Fruit fly (Drosophila melanogaster) whole organism, pupa: ENCODE results near the gene CG17242.

Experiments used
- CG10348 ChIP-seq: fragments of 200-800 bp; sonication (Bioruptor generic); IDR thresholded peaks from 2 replicates; pipeline ENCODE4 v1.3.6; 2022; ENCODE audit warnings: missing biosample characterization, missing genetic modification characterization
- CG12605 ChIP-seq: fragments of 200-800 bp; sonication (Bioruptor generic); IDR thresholded peaks from 2 replicates; pipeline ENCODE4 v1.3.6; 2022; ENCODE audit warnings: missing biosample characterization, missing genetic modification characterization
- CG13204 ChIP-seq: fragments of 200-800 bp; sonication (Bioruptor generic); optimal IDR thresholded peaks from 2 replicates; lab custom pipeline; 2018; ENCODE audit warnings: missing biosample characterization, mild to moderate bottlenecking, missing genetic modification characterization, moderate library complexity
- CG14655 ChIP-seq: fragments of 200-800 bp; sonication (Bioruptor generic); optimal IDR thresholded peaks from 3 replicates; lab custom pipeline; 2017; ENCODE audit warnings: mild to moderate bottlenecking, missing biosample characterization, missing genetic modification reagents, missing genetic modification characterization
- CG34367 ChIP-seq: fragments of 200-800 bp; sonication (Bioruptor generic); optimal IDR thresholded peaks from 2 replicates; lab custom pipeline; 2018; ENCODE audit warnings: missing biosample characterization, mild to moderate bottlenecking, missing genetic modification characterization
- CG8301 ChIP-seq: fragments of 200-800 bp; sonication (Bioruptor generic); optimal IDR thresholded peaks from 2 replicates; lab custom pipeline; 2018; ENCODE audit warnings: missing biosample characterization, mild to moderate bottlenecking, missing genetic modification characterization
- CG9948 ChIP-seq: fragments of 200-800 bp; sonication (Bioruptor generic); optimal IDR thresholded peaks from 2 replicates; lab custom pipeline; 2018; ENCODE audit warnings: missing biosample characterization, mild to moderate bottlenecking, missing genetic modification characterization, moderate library complexity
- D1 ChIP-seq: fragments of 200-800 bp; sonication (Bioruptor generic); optimal IDR thresholded peaks from 2 replicates; lab custom pipeline; 2018; ENCODE audit warnings: missing biosample characterization, mild to moderate bottlenecking, missing genetic modification characterization, moderate library complexity
- EcR ChIP-seq: fragments of 200-800 bp; sonication (Bioruptor generic); optimal IDR thresholded peaks from 3 replicates; lab custom pipeline; 2019; ENCODE audit warnings: missing biosample characterization, missing genetic modification characterization, mild to moderate bottlenecking, moderate library complexity, missing genetic modification reagents
- Pif1A ChIP-seq: fragments of 200-800 bp; sonication (Bioruptor generic); optimal IDR thresholded peaks from 3 replicates; lab custom pipeline; 2016; ENCODE audit warnings: missing biosample characterization, missing genetic modification characterization
- Pif1B ChIP-seq: fragments of 200-800 bp; sonication (Bioruptor generic); optimal IDR thresholded peaks from 3 replicates; lab custom pipeline; 2016; ENCODE audit warnings: missing biosample characterization, missing genetic modification characterization
- fd96Ca ChIP-seq: fragments of 200-800 bp; sonication (Bioruptor generic); IDR thresholded peaks from 3 replicates; pipeline ENCODE4 v1.3.6; 2022; ENCODE audit warnings: missing biosample characterization, missing genetic modification characterization
- rn ChIP-seq: fragments of 200-800 bp; sonication (Bioruptor generic); IDR thresholded peaks from 2 replicates; pipeline ENCODE4 v1.3.6; 2022; ENCODE audit warnings: missing biosample characterization, missing genetic modification characterization

DNA sequence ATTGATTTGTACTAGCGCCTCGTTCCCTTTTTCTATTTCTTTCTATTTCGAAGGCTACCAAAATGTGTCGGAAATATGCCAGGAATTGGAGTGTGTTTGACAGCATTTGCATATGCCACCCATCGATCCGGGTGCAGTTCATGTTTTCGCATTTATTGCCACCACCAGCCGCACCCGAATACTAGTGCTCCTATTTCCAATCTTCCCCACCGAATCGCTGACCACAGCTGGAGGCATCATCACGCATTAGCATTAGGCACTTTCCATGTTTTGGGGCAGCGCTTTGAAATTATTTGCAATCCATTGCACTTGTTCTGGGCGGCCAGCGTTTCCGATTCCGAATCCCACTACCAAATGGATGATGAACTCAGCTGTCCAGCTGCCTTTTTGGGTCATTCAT, 18.9 kb upstream of the CG17242 start, which contains the start of gene CG42658:
- no peak for TF ChIP-seq CG9948 (tag; lab: Kevin White, UChicago)
- TF ChIP-seq EcR (GFP tag; lab: Kevin White, UChicago) = no peak
- no peak for TF ChIP-seq D1 (tag; lab: Kevin White, UChicago)
- no peak for TF ChIP-seq rn (GFP tag; lab: Robert Waterston, UW)
- no peak for TF ChIP-seq CG12605 (GFP tag; lab: Robert Waterston, UW)
- no peak for TF ChIP-seq fd96Ca (GFP tag; lab: Robert Waterston, UW)
- no peak for TF ChIP-seq CG14655
- no peak for TF ChIP-seq Pif1A (GFP tag; lab: Kevin White, UChicago)
- TF ChIP-seq CG34367 (tag; lab: Kevin White, UChicago) = no peak
- no peak for TF ChIP-seq Pif1B (GFP tag; lab: Kevin White, UChicago)
- TF ChIP-seq CG10348 = no peak
- TF ChIP-seq CG8301 = no peak
- TF ChIP-seq CG13204 (GFP tag; lab: Kevin White, UChicago) = no peak
